Worm (Caenorhabditis elegans) whole organism, young adult: ENCODE data around the gene T24H7.2.

Experiments
- B0035.1 ChIP-seq: sonication (generic microtip); optimal IDR thresholded peaks from 2 replicates; lab custom pipeline; 2016; ENCODE audit warnings: missing genetic modification characterization, mild to moderate bottlenecking, missing compliant biosample characterization, missing genotype, missing genetic modification reagents
- D2030.7 ChIP-seq: fragments of 200-800 bp; sonication (Bioruptor generic); IDR thresholded peaks from 2 replicates; pipeline ENCODE4 v1.3.6; 2022; ENCODE audit warnings: missing genetic modification reagents, missing genetic modification characterization, missing compliant biosample characterization
- F10E7.11 ChIP-seq: sonication (generic microtip); optimal IDR thresholded peaks from 2 replicates; lab custom pipeline; 2017; ENCODE audit warnings: mild to moderate bottlenecking, missing genetic modification characterization, moderate library complexity, missing compliant biosample characterization
- F23B12.7 ChIP-seq: sonication (generic microtip); optimal IDR thresholded peaks from 2 replicates; lab custom pipeline; 2017; ENCODE audit warnings: missing genetic modification characterization, mild to moderate bottlenecking, missing compliant biosample characterization, antibody characterized with exemption, moderate library complexity; ENCODE audit not compliant: insufficient read depth
- F33H1.4 ChIP-seq: fragments of 200-800 bp; sonication (Bioruptor generic); IDR thresholded peaks from 2 replicates; pipeline ENCODE4 v1.3.6; 2022; ENCODE audit warnings: missing genetic modification reagents, missing genetic modification characterization, missing compliant biosample characterization
- F39B2.1 ChIP-seq: fragments of 200-800 bp; sonication (Bioruptor generic); IDR thresholded peaks from 2 replicates; pipeline ENCODE4 v1.3.6; 2022; ENCODE audit warnings: missing genetic modification reagents, missing genetic modification characterization, missing compliant biosample characterization
- F57C9.4 ChIP-seq: sonication (generic microtip); optimal IDR thresholded peaks from 2 replicates; lab custom pipeline; 2017; ENCODE audit warnings: mild to moderate bottlenecking, missing genetic modification characterization, missing compliant biosample characterization
- K12H6.12 ChIP-seq: fragments of 200-800 bp; sonication (Bioruptor generic); optimal IDR thresholded peaks from 2 replicates; lab custom pipeline; 2018; ENCODE audit warnings: mild to moderate bottlenecking, missing genetic modification characterization, missing compliant biosample characterization
- T07F8.4 ChIP-seq: sonication (generic microtip); optimal IDR thresholded peaks from 2 replicates; lab custom pipeline; 2016; ENCODE audit warnings: mild to moderate bottlenecking, missing genetic modification characterization, moderate library complexity, missing compliant biosample characterization
- T26A5.8 ChIP-seq: sonication (generic microtip); optimal IDR thresholded peaks from 2 replicates; lab custom pipeline; 2016; ENCODE audit warnings: missing genetic modification characterization, missing compliant biosample characterization
- akir-1 ChIP-seq: fragments of 200-800 bp; sonication (Bioruptor generic); optimal IDR thresholded peaks from 2 replicates; lab custom pipeline; 2018; ENCODE audit warnings: mild to moderate bottlenecking, missing genetic modification characterization, moderate library complexity, missing compliant biosample characterization
- atf-7 ChIP-seq: sonication (generic microtip); optimal IDR thresholded peaks from 2 replicates; lab custom pipeline; 2017; ENCODE audit warnings: mild to moderate bottlenecking, missing genetic modification characterization, missing compliant biosample characterization
- attf-6 ChIP-seq: fragments of 200-800 bp; sonication (Bioruptor generic); IDR thresholded peaks from 2 replicates; pipeline ENCODE4 v1.3.6; 2022; ENCODE audit warnings: missing genetic modification reagents, missing genetic modification characterization, missing compliant biosample characterization
- cebp-1 ChIP-seq, 2 experiments: fragments of 200-800 bp in 1 of 2; sonication (Bioruptor generic) in 1 of 2; sonication (generic microtip) in 1 of 2; IDR thresholded peaks in 1 of 2; optimal IDR thresholded peaks in 1 of 2; 2 replicates each; pipeline versions ENCODE4 v1.3.6 to Lab custom; 2017 to 2022; ENCODE audit warnings: missing compliant biosample characterization in 2 of 2, missing genetic modification characterization in 2 of 2, mild to moderate bottlenecking in 1 of 2, missing genetic modification reagents in 1 of 2, moderate library complexity in 1 of 2
- ceh-40 ChIP-seq: fragments of 200-800 bp; sonication (Bioruptor generic); IDR thresholded peaks from 2 replicates; pipeline ENCODE4 v1.3.6; 2022; ENCODE audit warnings: missing genetic modification characterization, missing compliant biosample characterization
- ceh-91 ChIP-seq: fragments of 200-800 bp; sonication (Bioruptor generic); IDR thresholded peaks from 2 replicates; pipeline ENCODE4 v1.3.6; 2022; ENCODE audit warnings: missing genetic modification reagents, missing genetic modification characterization, missing compliant biosample characterization
- chd-7 ChIP-seq: sonication (generic microtip); optimal IDR thresholded peaks from 2 replicates; lab custom pipeline; 2016; ENCODE audit warnings: mild to moderate bottlenecking, missing genetic modification characterization, moderate library complexity, missing compliant biosample characterization
- die-1 ChIP-seq: sonication (generic microtip); optimal IDR thresholded peaks from 2 replicates; lab custom pipeline; 2016; ENCODE audit warnings: missing genotype, mild to moderate bottlenecking, missing genetic modification characterization, missing compliant biosample characterization
- dpl-1 ChIP-seq: fragments of 150-350 bp; optimal IDR thresholded peaks from 2 replicates; lab custom pipeline; 2014; ENCODE audit warnings: missing biosample characterization, missing genetic modification reagents, missing genetic modification characterization
- efl-1 ChIP-seq: fragments of 150-350 bp; optimal IDR thresholded peaks from 2 replicates; lab custom pipeline; 2014; ENCODE audit warnings: missing biosample characterization, missing genetic modification reagents, missing genetic modification characterization
- egl-18 ChIP-seq: fragments of 200-800 bp; sonication (Bioruptor generic); IDR thresholded peaks from 2 replicates; pipeline ENCODE4 v1.3.6; 2022; ENCODE audit warnings: missing genetic modification reagents, missing genetic modification characterization, missing compliant biosample characterization
- hsf-1 ChIP-seq: fragments of 200-800 bp; sonication (Bioruptor generic); IDR thresholded peaks from 2 replicates; pipeline ENCODE4 v1.3.6; 2022; ENCODE audit warnings: missing genetic modification reagents, missing genetic modification characterization, missing compliant biosample characterization
- let-526 ChIP-seq: fragments of 200-800 bp; sonication (Bioruptor generic); IDR thresholded peaks from 2 replicates; pipeline ENCODE4 v1.3.6; 2022; ENCODE audit warnings: missing genetic modification reagents, missing genetic modification characterization, missing compliant biosample characterization
- lin-26 ChIP-seq: fragments of 200-800 bp; sonication (Bioruptor generic); IDR thresholded peaks from 2 replicates; pipeline ENCODE4 v1.3.6; 2022; ENCODE audit warnings: missing genetic modification reagents, missing genetic modification characterization, missing compliant biosample characterization
- lin-54 ChIP-seq: fragments of 200-800 bp; sonication (Bioruptor generic); optimal IDR thresholded peaks from 2 replicates; lab custom pipeline; 2018; ENCODE audit warnings: mild to moderate bottlenecking, missing genetic modification characterization, missing compliant biosample characterization
- lsl-1 ChIP-seq: fragments of 200-800 bp; sonication (Bioruptor generic); optimal IDR thresholded peaks from 2 replicates; lab custom pipeline; 2018; ENCODE audit warnings: mild to moderate bottlenecking, missing genetic modification characterization, moderate library complexity, missing compliant biosample characterization
- madf-3 ChIP-seq: fragments of 200-800 bp; sonication (Bioruptor generic); IDR thresholded peaks from 2 replicates; pipeline ENCODE4 v1.3.6; 2022; ENCODE audit warnings: missing genetic modification reagents, missing genetic modification characterization, missing compliant biosample characterization
- madf-6 ChIP-seq: fragments of 200-800 bp; sonication (Bioruptor generic); IDR thresholded peaks from 2 replicates; pipeline ENCODE4 v1.3.6; 2022; ENCODE audit warnings: missing genetic modification reagents, missing genetic modification characterization, missing compliant biosample characterization
- madf-8 ChIP-seq: fragments of 200-800 bp; sonication (Bioruptor generic); conservative IDR thresholded peaks from 2 replicates; pipeline ENCODE4 v1.3.6; 2022; ENCODE audit warnings: missing genetic modification reagents, missing genetic modification characterization, missing compliant biosample characterization
- mes-4 ChIP-seq: sonication (generic microtip); optimal IDR thresholded peaks from 2 replicates; lab custom pipeline; 2016; ENCODE audit warnings: missing genotype, missing genetic modification characterization, missing compliant biosample characterization
- nfya-2 ChIP-seq: fragments of 200-800 bp; sonication (Bioruptor generic); IDR thresholded peaks from 2 replicates; pipeline ENCODE4 v1.3.6; 2022; ENCODE audit warnings: missing genetic modification reagents, missing genetic modification characterization, missing compliant biosample characterization
- nfyb-1 ChIP-seq: fragments of 200-800 bp; sonication (Bioruptor generic); IDR thresholded peaks from 2 replicates; pipeline ENCODE4 v1.3.6; 2022; ENCODE audit warnings: missing genetic modification reagents, missing genetic modification characterization, missing compliant biosample characterization
- nhr-90 ChIP-seq: sonication (generic microtip); optimal IDR thresholded peaks from 2 replicates; lab custom pipeline; 2016; ENCODE audit warnings: missing genotype, mild to moderate bottlenecking, missing genetic modification characterization, missing compliant biosample characterization
- pbrm-1 ChIP-seq: fragments of 200-800 bp; sonication (Bioruptor generic); IDR thresholded peaks from 2 replicates; pipeline ENCODE4 v1.3.6; 2022; ENCODE audit warnings: missing genetic modification reagents, missing genetic modification characterization, missing compliant biosample characterization
- pha-4 ChIP-seq: fragments of 150-350 bp; sonication (generic microtip); optimal IDR thresholded peaks from 2 replicates; lab custom pipeline; 2014; ENCODE audit warnings: missing biosample characterization, missing genetic modification reagents, missing genetic modification characterization
- rcor-1 ChIP-seq: fragments of 200-800 bp; sonication (Bioruptor generic); IDR thresholded peaks from 2 replicates; pipeline ENCODE4 v1.3.6; 2022; ENCODE audit warnings: missing genetic modification reagents, missing genetic modification characterization, missing compliant biosample characterization
- sdz-38 ChIP-seq: sonication (generic microtip); optimal IDR thresholded peaks from 2 replicates; lab custom pipeline; 2016; ENCODE audit warnings: missing genotype, missing genetic modification characterization, missing compliant biosample characterization
- snpc-4 ChIP-seq, 5 experiments: fragments of 150-350 bp in 1 of 5; sonication (generic microtip) in 4 of 5; optimal IDR thresholded peaks; 2 replicates each; lab custom pipeline; 2014 to 2018; ENCODE audit warnings: missing genetic modification characterization in 5 of 5, missing biosample characterization in 3 of 5, antibody characterized with exemption in 2 of 5, mild to moderate bottlenecking in 2 of 5, missing compliant biosample characterization in 2 of 5, missing genotype in 2 of 5, moderate library complexity in 2 of 5, missing genetic modification reagents in 1 of 5
- somi-1 ChIP-seq: fragments of 200-800 bp; sonication (Bioruptor generic); optimal IDR thresholded peaks from 2 replicates; lab custom pipeline; 2018; ENCODE audit warnings: mild to moderate bottlenecking, missing genetic modification characterization, missing compliant biosample characterization
- sptf-2 ChIP-seq: fragments of 200-800 bp; sonication (Bioruptor generic); optimal IDR thresholded peaks from 2 replicates; lab custom pipeline; 2018; ENCODE audit warnings: mild to moderate bottlenecking, missing genetic modification characterization, missing compliant biosample characterization
- tbp1 ChIP-seq: fragments of 200-800 bp; sonication (Bioruptor generic); optimal IDR thresholded peaks from 2 replicates; lab custom pipeline; 2018; ENCODE audit warnings: mild to moderate bottlenecking, missing genetic modification characterization, missing compliant biosample characterization
- unc-130 ChIP-seq: sonication (generic microtip); optimal IDR thresholded peaks from 2 replicates; lab custom pipeline; 2016; ENCODE audit warnings: missing genetic modification reagents, missing genetic modification characterization, missing compliant biosample characterization
- xnd-1 ChIP-seq: sonication (generic microtip); optimal IDR thresholded peaks from 2 replicates; lab custom pipeline; 2016; ENCODE audit warnings: missing genotype, missing genetic modification reagents, missing genetic modification characterization, missing compliant biosample characterization

T24H7.2 gene

DNA sequence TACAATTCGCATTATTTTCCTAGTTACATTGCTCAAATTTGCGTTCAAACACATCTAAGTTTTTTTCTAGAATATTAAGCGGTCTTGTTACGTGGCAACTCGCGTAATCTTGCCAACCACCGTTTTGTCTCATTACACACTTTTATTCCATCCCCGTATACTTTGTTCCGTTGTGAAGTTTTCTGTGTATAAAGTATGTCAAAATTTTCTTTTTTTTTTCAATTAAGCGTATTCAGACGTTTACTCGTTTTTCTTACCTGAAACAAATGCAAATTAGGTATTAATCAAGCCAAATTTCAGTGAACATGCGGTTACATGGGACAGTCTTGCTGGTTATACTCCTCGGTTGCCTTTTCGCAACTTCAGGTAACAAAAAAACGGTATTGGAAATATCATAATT, at the start of gene T24H7.2:
Gene T24H7.2, plus strand, starts transcription at position 301 of the 400 bp plus-strand sequence.
- TF ChIP-seq T26A5.8 (tag; lab: Kevin White, UChicago) (no peak), somi-1 (no peak), B0035.1 (tag; lab: Kevin White, UChicago) (no peak), nhr-90 (no peak), pbrm-1 (GFP tag; lab: Robert Waterston, UW) (no peak), sdz-38 (tag; lab: Kevin White, UChicago) (no peak), efl-1 (no peak), nfyb-1 (GFP tag; lab: Robert Waterston, UW) (no peak), lin-26 (GFP tag; lab: Robert Waterston, UW) (no peak), dpl-1 (no peak), lin-54 (no peak), mes-4 (tag; lab: Kevin White, UChicago) (no peak)

DNA sequence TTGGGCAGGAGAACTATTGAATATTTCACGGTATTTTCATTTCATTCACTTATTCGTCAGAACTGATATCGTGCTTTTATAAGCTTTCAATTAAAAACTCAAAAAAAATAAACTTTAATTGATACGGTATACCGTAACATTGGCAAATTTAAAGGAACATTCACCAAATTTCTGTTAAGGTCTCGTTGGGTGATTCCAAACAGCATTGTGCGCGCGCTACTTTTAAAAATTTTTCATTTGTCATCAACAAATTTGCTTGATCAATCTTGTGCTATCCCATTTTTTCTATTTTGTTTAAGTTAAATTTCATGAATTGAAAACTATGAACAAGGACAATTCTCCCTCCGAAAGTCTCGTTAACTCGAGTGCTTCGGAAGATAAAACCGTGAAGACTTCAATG, 48.6 kb upstream of the T24H7.2 start, which contains the start of gene szy-4:
Gene szy-4, plus strand, starts transcription at position 229 of the 400 bp plus-strand sequence.
- TF ChIP-seq sptf-2 (GFP tag; lab: Kevin White, UChicago) (no peak), unc-130 (peak; percentile 2), lin-54 (peak; percentile 54), F23B12.7 (tag; lab: Kevin White, UChicago) (peak; percentile 54), F33H1.4 (GFP tag; lab: Robert Waterston, UW) (peak; percentile 86), lsl-1 (GFP tag; lab: Kevin White, UChicago) (peak; percentile 86), T07F8.4 (no peak), efl-1 (peak; percentile 89), die-1 (tag; lab: Kevin White, UChicago) (no peak), xnd-1 (tag; lab: Kevin White, UChicago) (peak; percentile 68), D2030.7 (GFP tag; lab: Robert Waterston, UW) (peak; percentile 53), ceh-91 (GFP tag; lab: Robert Waterston, UW) (peak; percentile 40; the same call in 1 of the 2 replicates), madf-3 (GFP tag; lab: Robert Waterston, UW) (0 out of 2 replicates have a peak, but pooled peaks have one; percentile 33), dpl-1 (peak; percentile 62), madf-8 (GFP tag; lab: Robert Waterston, UW) (peak; percentile 71), chd-7 (tag; lab: Kevin White, UChicago) (no peak), madf-6 (GFP tag; lab: Robert Waterston, UW) (peak; percentile 89)
- TF ChIP-seq, all 124 proteins: peak for 13

DNA sequence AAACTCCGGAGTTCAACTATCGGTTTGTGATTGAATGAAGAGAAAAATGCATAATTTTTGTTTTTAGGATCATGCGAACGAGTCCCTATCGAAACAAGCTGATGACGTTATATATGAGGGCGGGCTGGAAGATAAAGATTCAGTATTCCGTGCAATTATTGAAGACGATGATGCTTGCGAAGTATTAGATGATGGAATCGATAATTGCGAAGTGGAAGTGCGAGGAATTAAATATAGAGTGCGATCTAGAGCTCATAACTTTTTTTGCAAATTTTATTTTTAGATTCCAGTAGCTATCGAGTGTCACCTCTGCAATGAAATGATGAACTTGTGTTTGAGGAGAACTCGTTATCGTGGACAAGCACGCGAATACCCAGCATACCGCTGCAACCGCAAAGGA, 48.1 kb upstream of the T24H7.2 start:
- TF ChIP-seq madf-3 (GFP tag; lab: Robert Waterston, UW) (0 out of 2 replicates have a peak, but pooled peaks have one; percentile 56), F39B2.1 (GFP tag; lab: Robert Waterston, UW) (no peak), tbp1 (GFP tag; lab: Kevin White, UChicago) (no peak), ceh-40 (no peak), attf-6 (GFP tag; lab: Robert Waterston, UW) (no peak)

DNA sequence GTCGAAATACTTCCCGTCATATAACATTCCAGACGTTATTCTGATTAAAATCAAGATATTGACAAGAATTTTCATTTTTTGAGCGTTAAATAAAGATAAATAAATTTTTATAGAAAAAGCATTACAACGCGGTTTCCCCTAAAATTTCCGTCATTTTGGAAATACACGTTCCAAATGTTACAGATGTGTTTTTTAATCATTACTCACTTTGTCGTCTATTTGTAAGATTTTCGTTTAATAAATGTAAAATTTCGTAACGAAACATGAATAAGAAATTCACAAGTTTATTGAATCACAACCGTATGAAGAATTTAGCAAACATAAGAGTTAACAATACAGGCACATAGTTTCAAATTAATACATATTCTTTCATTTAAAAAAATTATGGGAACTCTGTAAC, 44.2 kb upstream of the T24H7.2 start, which contains the start of gene C30B5.17:
Gene C30B5.17, minus strand, starts transcription at position 101 of the 400 bp plus-strand sequence.
- TF ChIP-seq nfya-2 (GFP tag; lab: Robert Waterston, UW) (no peak), hsf-1 (GFP tag; lab: Robert Waterston, UW) (no peak), F10E7.11 (tag; lab: Kevin White, UChicago) (no peak), rcor-1 (GFP tag; lab: Robert Waterston, UW) (no peak), egl-18 (GFP tag; lab: Robert Waterston, UW) (no peak), snpc-4 (GFP tag; optimal IDR thresholded peaks at IDR 0.05; lab: Kevin White, UChicago) (no peak), snpc-4 (tag; optimal IDR thresholded peaks at IDR 0.05; lab: Kevin White, UChicago) (no peak), F57C9.4 (tag; lab: Kevin White, UChicago) (no peak), let-526 (GFP tag; lab: Robert Waterston, UW) (no peak), T07F8.4 (no peak), K12H6.12 (tag; lab: Kevin White, UChicago) (no peak), cebp-1 (GFP tag; IDR thresholded peaks at IDR 0.05; lab: Robert Waterston, UW) (no peak), cebp-1 (tag; optimal IDR thresholded peaks at IDR 0.05; lab: Kevin White, UChicago) (no peak), akir-1 (no peak), F39B2.1 (GFP tag; lab: Robert Waterston, UW) (no peak), dpl-1 (no peak), pha-4 (no peak), atf-7 (tag; lab: Kevin White, UChicago) (no peak)
